Worm (Caenorhabditis elegans) whole organism, mixed stage, embryonic: Measurements from ENCODE around the gene C54E4.4.
A peak's percentile ranks its signal among the peaks of the same experiment; 100 is the strongest.

Source experiments
- M03D4.4 ChIP-seq: sonication (generic microtip); optimal IDR thresholded peaks from 2 replicates; lab custom pipeline; 2017; ENCODE audit warnings: mild to moderate bottlenecking, missing genetic modification characterization, missing compliant biosample characterization
- bed-3 ChIP-seq: fragments of 200-800 bp; sonication (Bioruptor generic); optimal IDR thresholded peaks from 3 replicates; lab custom pipeline; 2018; ENCODE audit warnings: mild to moderate bottlenecking, missing genetic modification characterization, moderate library complexity, missing compliant biosample characterization
- blmp-1 ChIP-seq: fragments of 150-350 bp; optimal IDR thresholded peaks from 2 replicates; lab custom pipeline; 2014; ENCODE audit warnings: missing biosample characterization, missing genetic modification characterization
- ceh-39 ChIP-seq: fragments of 150-350 bp; optimal IDR thresholded peaks from 2 replicates; lab custom pipeline; 2014; ENCODE audit warnings: missing biosample characterization, missing genetic modification characterization
- ceh-83 ChIP-seq: fragments of 200-800 bp; sonication (Bioruptor generic); optimal IDR thresholded peaks from 2 replicates; lab custom pipeline; 2018; ENCODE audit warnings: mild to moderate bottlenecking, missing genetic modification characterization, missing compliant biosample characterization
- ces-1 ChIP-seq: fragments of 150-350 bp; optimal IDR thresholded peaks from 2 replicates; lab custom pipeline; 2014; ENCODE audit warnings: missing biosample characterization, missing genetic modification reagents, missing genetic modification characterization
- cnd-1 ChIP-seq: fragments of 200-800 bp; sonication (Bioruptor generic); optimal IDR thresholded peaks from 2 replicates; lab custom pipeline; 2018; ENCODE audit warnings: mild to moderate bottlenecking, missing genetic modification characterization, missing compliant biosample characterization
- drap-1 ChIP-seq: fragments of 200-800 bp; sonication (Bioruptor generic); optimal IDR thresholded peaks from 3 replicates; lab custom pipeline; 2018; ENCODE audit warnings: mild to moderate bottlenecking, missing genetic modification characterization, missing compliant biosample characterization
- elt-1 ChIP-seq: sonication (generic microtip); optimal IDR thresholded peaks from 2 replicates; lab custom pipeline; 2017; ENCODE audit warnings: missing genetic modification characterization, mild to moderate bottlenecking, missing compliant biosample characterization, antibody characterized with exemption, moderate library complexity, borderline replicate concordance; ENCODE audit not compliant: insufficient read depth
- elt-3 ChIP-seq: fragments of 150-350 bp; optimal IDR thresholded peaks from 2 replicates; lab custom pipeline; 2014; ENCODE audit warnings: missing biosample characterization, missing genetic modification characterization
- flh-1 ChIP-seq: fragments of 200-800 bp; sonication (Bioruptor generic); optimal IDR thresholded peaks from 2 replicates; lab custom pipeline; 2018; ENCODE audit warnings: mild to moderate bottlenecking, missing genetic modification characterization, moderate library complexity, missing compliant biosample characterization
- ham-2 ChIP-seq: fragments of 200-800 bp; sonication (Bioruptor generic); optimal IDR thresholded peaks from 2 replicates; lab custom pipeline; 2018; ENCODE audit warnings: mild to moderate bottlenecking, missing genetic modification characterization, missing compliant biosample characterization
- hlh-1 ChIP-seq: fragments of 150-350 bp; optimal IDR thresholded peaks from 2 replicates; lab custom pipeline; 2014; ENCODE audit warnings: missing biosample characterization, missing genetic modification reagents, missing genetic modification characterization
- lin-13 ChIP-seq: fragments of 150-350 bp; optimal IDR thresholded peaks from 2 replicates; lab custom pipeline; 2014; ENCODE audit warnings: missing biosample characterization, missing genetic modification characterization
- lin-32 ChIP-seq: fragments of 200-800 bp; sonication (Bioruptor generic); optimal IDR thresholded peaks from 2 replicates; lab custom pipeline; 2018; ENCODE audit warnings: mild to moderate bottlenecking, missing genetic modification characterization, missing compliant biosample characterization
- lsy-2 ChIP-seq: fragments of 150-350 bp; optimal IDR thresholded peaks from 2 replicates; lab custom pipeline; 2014; ENCODE audit warnings: missing biosample characterization, missing genetic modification characterization
- mab-5 ChIP-seq: fragments of 150-350 bp; optimal IDR thresholded peaks from 2 replicates; lab custom pipeline; 2014; ENCODE audit warnings: missing biosample characterization, missing genetic modification characterization
- mls-2 ChIP-seq: sonication (generic microtip); optimal IDR thresholded peaks from 2 replicates; lab custom pipeline; 2016; ENCODE audit warnings: mild to moderate bottlenecking, missing genetic modification characterization, moderate library complexity, missing compliant biosample characterization
- nhr-12 ChIP-seq: fragments of 150-350 bp; optimal IDR thresholded peaks from 2 replicates; lab custom pipeline; 2014; ENCODE audit warnings: missing biosample characterization, missing genetic modification characterization
- nhr-2 ChIP-seq: fragments of 150-350 bp; optimal IDR thresholded peaks from 2 replicates; lab custom pipeline; 2014; ENCODE audit warnings: missing biosample characterization, missing genetic modification characterization
- nhr-237 ChIP-seq: fragments of 150-350 bp; optimal IDR thresholded peaks from 2 replicates; lab custom pipeline; 2014; ENCODE audit warnings: missing biosample characterization, missing genetic modification characterization
- nhr-28 ChIP-seq: fragments of 150-350 bp; optimal IDR thresholded peaks from 2 replicates; lab custom pipeline; 2014; ENCODE audit warnings: missing biosample characterization, missing genetic modification characterization
- nhr-76 ChIP-seq: sonication (generic microtip); optimal IDR thresholded peaks from 2 replicates; lab custom pipeline; 2017; ENCODE audit warnings: missing biosample characterization, missing genetic modification characterization
- pha-4 ChIP-seq: fragments of 150-350 bp; optimal IDR thresholded peaks from 2 replicates; lab custom pipeline; 2018; ENCODE audit warnings: missing biosample characterization, missing genetic modification reagents, missing genetic modification characterization
- sem-2 ChIP-seq: fragments of 200-800 bp; sonication (Bioruptor generic); optimal IDR thresholded peaks from 2 replicates; lab custom pipeline; 2018; ENCODE audit warnings: mild to moderate bottlenecking, missing genetic modification characterization, missing compliant biosample characterization
- snpc-4 ChIP-seq: fragments of 150-350 bp; optimal IDR thresholded peaks from 2 replicates; lab custom pipeline; 2014; ENCODE audit warnings: missing biosample characterization, missing genetic modification characterization
- unc-120 ChIP-seq: sonication (generic microtip); optimal IDR thresholded peaks from 2 replicates; lab custom pipeline; 2017; ENCODE audit warnings: missing genetic modification characterization, missing compliant biosample characterization; ENCODE audit not compliant: poor library complexity, severe bottlenecking
- unc-39 ChIP-seq: fragments of 150-350 bp; optimal IDR thresholded peaks from 2 replicates; lab custom pipeline; 2014; ENCODE audit warnings: missing biosample characterization, missing genetic modification characterization
- unc-62 ChIP-seq: fragments of 150-350 bp; optimal IDR thresholded peaks from 2 replicates; lab custom pipeline; 2014; ENCODE audit warnings: missing biosample characterization, missing genetic modification reagents, missing genetic modification characterization
- zip-8 ChIP-seq: fragments of 150-350 bp; optimal IDR thresholded peaks from 2 replicates; lab custom pipeline; 2014; ENCODE audit warnings: missing biosample characterization, missing genetic modification characterization
- ztf-11 ChIP-seq: fragments of 150-350 bp; optimal IDR thresholded peaks from 2 replicates; lab custom pipeline; 2014; ENCODE audit warnings: missing biosample characterization, missing genetic modification characterization

C54E4.4 gene

ce11 chrIV:2149247-2149756 is 19.1 kb downstream of the C54E4.4 start, which contains the start of gene C54E4.5:
TSS of gene C54E4.5 (minus strand) at chrIV:2149297.
- TF ChIP-seq mab-5 (tag; lab: Kevin White, UChicago) (no peak), elt-1 (peak; percentile 52), drap-1 (no peak)

ce11 chrIV:2142320-2142719 is 26.1 kb downstream of the C54E4.4 start:
- TF ChIP-seq lin-32 (GFP tag; lab: Kevin White, UChicago) (no peak), zip-8 (tag; lab: Kevin White, UChicago) (no peak), cnd-1 (tag; lab: Kevin White, UChicago) (no peak)

- TF ChIP-seq elt-3 (tag; lab: Kevin White, UChicago) (no peak), mab-5 (tag; lab: Kevin White, UChicago) (no peak), unc-62 (GFP tag; lab: Kevin White, UChicago) (no peak), cnd-1 (tag; lab: Kevin White, UChicago) (no peak), M03D4.4 (tag; lab: Kevin White, UChicago) (no peak), nhr-76 (tag; lab: Kevin White, UChicago) (no peak), unc-39 (tag; lab: Kevin White, UChicago) (no peak), sem-2 (GFP tag; lab: Kevin White, UChicago) (no peak), ztf-11 (no peak)
These were observed 27.9 kb downstream of the C54E4.4 start, which contains the start of gene C54E4.12 for ce11 chrIV:2140543-2140942. TSS of gene C54E4.12 (minus strand) at chrIV:2140643.

ce11 chrIV:2137478-2137877 is 30.9 kb downstream of the C54E4.4 start:
- TF ChIP-seq zip-8 (tag; lab: Kevin White, UChicago): peak; percentile 95
- no peak for TF ChIP-seq pha-4
- TF ChIP-seq lin-13 (tag; lab: Kevin White, UChicago): no peak

ce11 chrIV:2136607-2137006 is 31.8 kb downstream of the C54E4.4 start, which contains the start of gene test-1:
TSS of gene test-1 (plus strand) at chrIV:2136951.
- TF ChIP-seq unc-120 (tag; lab: Kevin White, UChicago) (peak; percentile 9), M03D4.4 (tag; lab: Kevin White, UChicago) (no peak), flh-1 (GFP tag; lab: Kevin White, UChicago) (no peak), ceh-39 (tag; lab: Kevin White, UChicago) (no peak), blmp-1 (tag; lab: Kevin White, UChicago) (no peak), ceh-83 (GFP tag; lab: Kevin White, UChicago) (no peak), ces-1 (no peak), zip-8 (tag; lab: Kevin White, UChicago) (no peak), snpc-4 (tag; lab: Kevin White, UChicago) (no peak), ham-2 (GFP tag; lab: Kevin White, UChicago) (no peak), lsy-2 (no peak), hlh-1 (tag; lab: Kevin White, UChicago) (peak; percentile 99), cnd-1 (tag; lab: Kevin White, UChicago) (no peak), nhr-12 (tag; lab: Kevin White, UChicago) (no peak), unc-62 (GFP tag; lab: Kevin White, UChicago) (peak; percentile 45), lin-32 (GFP tag; lab: Kevin White, UChicago) (peak; percentile 7), drap-1 (no peak), lin-13 (tag; lab: Kevin White, UChicago) (no peak), nhr-28 (tag; lab: Kevin White, UChicago) (no peak), elt-3 (tag; lab: Kevin White, UChicago) (no peak), bed-3 (GFP tag; lab: Kevin White, UChicago) (no peak)
- TF ChIP-seq, all 35 proteins: peak for 4

ce11 chrIV:2133431-2133940 is 34.9 kb downstream of the C54E4.4 start, which contains the start of gene C23H5.12:
TSS of gene C23H5.12 (plus strand) at chrIV:2133481.
- TF ChIP-seq ham-2 (GFP tag; lab: Kevin White, UChicago): no peak
- no peak for TF ChIP-seq cnd-1 (tag; lab: Kevin White, UChicago)
- TF ChIP-seq nhr-12 (tag; lab: Kevin White, UChicago): no peak
- TF ChIP-seq sem-2 (GFP tag; lab: Kevin White, UChicago): no peak
- TF ChIP-seq mab-5 (tag; lab: Kevin White, UChicago): no peak
- no peak for TF ChIP-seq bed-3 (GFP tag; lab: Kevin White, UChicago)
- no peak for TF ChIP-seq unc-39 (tag; lab: Kevin White, UChicago)
- TF ChIP-seq pha-4: no peak
- TF ChIP-seq drap-1: no peak
- no peak for TF ChIP-seq ces-1
- no peak for TF ChIP-seq lin-13 (tag; lab: Kevin White, UChicago)
- no peak for TF ChIP-seq nhr-2 (tag; lab: Kevin White, UChicago)
- TF ChIP-seq mls-2: no peak
- no peak for TF ChIP-seq elt-1
- no peak for TF ChIP-seq nhr-237
- TF ChIP-seq blmp-1 (tag; lab: Kevin White, UChicago): no peak
- TF ChIP-seq nhr-28 (tag; lab: Kevin White, UChicago): no peak
- TF ChIP-seq, all 35 proteins: peak for 0
